Fruit fly (Drosophila melanogaster) whole organism, pupa: Measurements from ENCODE around the gene CG15200.

Experiments
- CG10348 ChIP-seq: fragments of 200-800 bp; sonication (Bioruptor generic); IDR thresholded peaks from 2 replicates; pipeline ENCODE4 v1.3.6; 2022; ENCODE audit warnings: missing biosample characterization, missing genetic modification characterization
- CG12605 ChIP-seq: fragments of 200-800 bp; sonication (Bioruptor generic); IDR thresholded peaks from 2 replicates; pipeline ENCODE4 v1.3.6; 2022; ENCODE audit warnings: missing biosample characterization, missing genetic modification characterization
- CG13204 ChIP-seq: fragments of 200-800 bp; sonication (Bioruptor generic); optimal IDR thresholded peaks from 2 replicates; lab custom pipeline; 2018; ENCODE audit warnings: missing biosample characterization, mild to moderate bottlenecking, missing genetic modification characterization, moderate library complexity
- CG14655 ChIP-seq: fragments of 200-800 bp; sonication (Bioruptor generic); optimal IDR thresholded peaks from 3 replicates; lab custom pipeline; 2017; ENCODE audit warnings: mild to moderate bottlenecking, missing biosample characterization, missing genetic modification reagents, missing genetic modification characterization
- CG15710 ChIP-seq: fragments of 200-800 bp; sonication (Bioruptor generic); optimal IDR thresholded peaks from 2 replicates; lab custom pipeline; 2018; ENCODE audit warnings: missing biosample characterization, mild to moderate bottlenecking, missing genetic modification characterization, moderate library complexity
- CG17806 ChIP-seq: fragments of 200-800 bp; sonication (Bioruptor generic); optimal IDR thresholded peaks from 2 replicates; lab custom pipeline; 2018; ENCODE audit warnings: missing biosample characterization, mild to moderate bottlenecking, missing genetic modification characterization, moderate library complexity
- CG32121 ChIP-seq: fragments of 200-800 bp; sonication (Bioruptor generic); IDR thresholded peaks from 2 replicates; pipeline ENCODE4 v1.3.6; 2022; ENCODE audit warnings: missing biosample characterization, missing genetic modification characterization
- CG34367 ChIP-seq: fragments of 200-800 bp; sonication (Bioruptor generic); optimal IDR thresholded peaks from 2 replicates; lab custom pipeline; 2018; ENCODE audit warnings: missing biosample characterization, mild to moderate bottlenecking, missing genetic modification characterization
- CG4496 ChIP-seq: fragments of 200-800 bp; sonication (Bioruptor generic); IDR thresholded peaks from 3 replicates; pipeline ENCODE4 v1.3.6; 2022; ENCODE audit warnings: missing biosample characterization, missing genetic modification characterization
- CG8159 ChIP-seq: fragments of 200-800 bp; sonication (Bioruptor generic); optimal IDR thresholded peaks from 3 replicates; lab custom pipeline; 2018; ENCODE audit warnings: missing biosample characterization, mild to moderate bottlenecking, missing genetic modification characterization, moderate library complexity
- CG8301 ChIP-seq: fragments of 200-800 bp; sonication (Bioruptor generic); optimal IDR thresholded peaks from 2 replicates; lab custom pipeline; 2018; ENCODE audit warnings: missing biosample characterization, mild to moderate bottlenecking, missing genetic modification characterization
- CG9948 ChIP-seq: fragments of 200-800 bp; sonication (Bioruptor generic); optimal IDR thresholded peaks from 2 replicates; lab custom pipeline; 2018; ENCODE audit warnings: missing biosample characterization, mild to moderate bottlenecking, missing genetic modification characterization, moderate library complexity
- D1 ChIP-seq: fragments of 200-800 bp; sonication (Bioruptor generic); optimal IDR thresholded peaks from 2 replicates; lab custom pipeline; 2018; ENCODE audit warnings: missing biosample characterization, mild to moderate bottlenecking, missing genetic modification characterization, moderate library complexity
- EcR ChIP-seq: fragments of 200-800 bp; sonication (Bioruptor generic); optimal IDR thresholded peaks from 3 replicates; lab custom pipeline; 2019; ENCODE audit warnings: missing biosample characterization, missing genetic modification characterization, mild to moderate bottlenecking, moderate library complexity, missing genetic modification reagents
- Pif1A ChIP-seq: fragments of 200-800 bp; sonication (Bioruptor generic); optimal IDR thresholded peaks from 3 replicates; lab custom pipeline; 2016; ENCODE audit warnings: missing biosample characterization, missing genetic modification characterization
- Pif1B ChIP-seq: fragments of 200-800 bp; sonication (Bioruptor generic); optimal IDR thresholded peaks from 3 replicates; lab custom pipeline; 2016; ENCODE audit warnings: missing biosample characterization, missing genetic modification characterization
- fd96Ca ChIP-seq: fragments of 200-800 bp; sonication (Bioruptor generic); IDR thresholded peaks from 3 replicates; pipeline ENCODE4 v1.3.6; 2022; ENCODE audit warnings: missing biosample characterization, missing genetic modification characterization
- gl ChIP-seq: fragments of 200-800 bp; sonication (Bioruptor generic); optimal IDR thresholded peaks from 2 replicates; lab custom pipeline; 2018; ENCODE audit warnings: missing biosample characterization, mild to moderate bottlenecking, missing genetic modification characterization
- rn ChIP-seq: fragments of 200-800 bp; sonication (Bioruptor generic); IDR thresholded peaks from 2 replicates; pipeline ENCODE4 v1.3.6; 2022; ENCODE audit warnings: missing biosample characterization, missing genetic modification characterization

Gene CG15200

dm6 chrX:11203104-11203503 lies 20.4 kb downstream of the CG15200 start:
- TF ChIP-seq CG13204 (GFP tag; lab: Kevin White, UChicago) (no peak), CG32121 (GFP tag; lab: Robert Waterston, UW) (no peak), gl (no peak), EcR (GFP tag; lab: Kevin White, UChicago) (no peak), CG12605 (no peak), CG34367 (tag; lab: Kevin White, UChicago) (no peak), CG17806 (tag; lab: Kevin White, UChicago) (no peak), rn (GFP tag; lab: Robert Waterston, UW) (no peak), fd96Ca (GFP tag; lab: Robert Waterston, UW) (no peak), CG4496 (GFP tag; lab: Robert Waterston, UW) (no peak), CG9948 (tag; lab: Kevin White, UChicago) (no peak), CG8301 (tag; lab: Kevin White, UChicago) (no peak), CG10348 (no peak), D1 (tag; lab: Kevin White, UChicago) (no peak), Pif1B (GFP tag; lab: Kevin White, UChicago) (no peak), CG15710 (no peak), CG14655 (no peak), CG8159 (tag; lab: Kevin White, UChicago) (no peak), Pif1A (GFP tag; lab: Kevin White, UChicago) (no peak)
